Fruit fly (Drosophila melanogaster): Measurements from ENCODE around the gene CG14408.

CG14408 gene

dm6 chrX:14832562-14833303, 900 bp upstream of the CG14408 start, which contains the start of gene CG14411 (continued):
- TF ChIP-seq ATbp (GFP tag; optimal IDR thresholded peaks at IDR 0.05) = no peak
- TF ChIP-seq dimm (GFP tag; IDR thresholded peaks at IDR 0.05) = no peak
- TF ChIP-seq CG18764 (GFP tag; optimal IDR thresholded peaks at IDR 0.05) = no peak
- no peak for TF ChIP-seq CG17385 (GFP tag; optimal IDR thresholded peaks at IDR 0.05)
- peak; percentile 58 for TF ChIP-seq CG4360 (GFP tag; IDR thresholded peaks at IDR 0.05)
- no peak for TF ChIP-seq NC2α (GFP tag; optimal IDR thresholded peaks at IDR 0.05)
- TF ChIP-seq pfk (GFP tag; optimal IDR thresholded peaks at IDR 0.05) = peak; percentile 91
- no peak for TF ChIP-seq lab (GFP tag; optimal IDR thresholded peaks at IDR 0.05)
- TF ChIP-seq CG9215 (GFP tag; IDR thresholded peaks at IDR 0.05) = no peak
- no peak for TF ChIP-seq bsh (GFP tag; optimal IDR thresholded peaks at IDR 0.05)
- TF ChIP-seq Hey (tag; optimal IDR thresholded peaks at IDR 0.05) = no peak
- TF ChIP-seq Stat92E (GFP tag; optimal IDR thresholded peaks at IDR 0.05) = no peak
- TF ChIP-seq Hand (GFP tag; optimal IDR thresholded peaks at IDR 0.05) = no peak
- TF ChIP-seq Six4 (GFP tag; optimal IDR thresholded peaks at IDR 0.05) = no peak
- no peak for TF ChIP-seq CG6254 (GFP tag; optimal IDR thresholded peaks at IDR 0.05)
- no peak for TF ChIP-seq CG30403 (GFP tag; optimal IDR thresholded peaks at IDR 0.05)
- no peak for TF ChIP-seq CG5953 (GFP tag; IDR thresholded peaks at IDR 0.05)
- TF ChIP-seq CG12942 (GFP tag; optimal IDR thresholded peaks at IDR 0.05) = no peak
- TF ChIP-seq br (optimal IDR thresholded peaks at IDR 0.05) = no peak
- TF ChIP-seq CG7745 (tag; optimal IDR thresholded peaks at IDR 0.05) = no peak
- no peak for TF ChIP-seq caup (GFP tag; optimal IDR thresholded peaks at IDR 0.05; ENCODE audit: severe bottlenecking)
- TF ChIP-seq CG4404 (GFP tag; IDR thresholded peaks at IDR 0.05) = no peak
- no peak for TF ChIP-seq slbo (GFP tag; IDR thresholded peaks at IDR 0.05)
- TF ChIP-seq nom (GFP tag; optimal IDR thresholded peaks at IDR 0.05) = peak; percentile 18
- peak; percentile 36 for TF ChIP-seq sd (tag; optimal IDR thresholded peaks at IDR 0.05)
- TF ChIP-seq Fer1 (GFP tag; optimal IDR thresholded peaks at IDR 0.05) = no peak
- no peak for TF ChIP-seq CG4282 (GFP tag; optimal IDR thresholded peaks at IDR 0.05)
- no peak for TF ChIP-seq CG10366 (GFP tag; IDR thresholded peaks at IDR 0.05)
- peak; percentile 52 for TF ChIP-seq Dref (GFP tag; IDR thresholded peaks at IDR 0.05)
- TF ChIP-seq wek (GFP tag; optimal IDR thresholded peaks at IDR 0.05) = no peak
- TF ChIP-seq dpn (GFP tag; optimal IDR thresholded peaks at IDR 0.05) = no peak
- no peak for TF ChIP-seq CG2875 (GFP tag; optimal IDR thresholded peaks at IDR 0.05)
- no peak for TF ChIP-seq CG17361 (GFP tag; IDR thresholded peaks at IDR 0.05)
- TF ChIP-seq CG11247 (GFP tag; IDR thresholded peaks at IDR 0.05) = no peak
- no peak for TF ChIP-seq hkb (optimal IDR thresholded peaks at IDR 0.05)
- TF ChIP-seq hkb (GFP tag; IDR thresholded peaks at IDR 0.05) = no peak
- TF ChIP-seq BEAF-32 (GFP tag; optimal IDR thresholded peaks at IDR 0.05) = no peak
- no peak for TF ChIP-seq Tbp (GFP tag; optimal IDR thresholded peaks at IDR 0.05)
- no peak for TF ChIP-seq Dp (GFP tag; optimal IDR thresholded peaks at IDR 0.05)
- TF ChIP-seq sens (GFP tag) = no peak
- TF ChIP-seq vfl (GFP tag; optimal IDR thresholded peaks at IDR 0.05) = no peak
- peak; percentile 91 for TF ChIP-seq CG9797 (GFP tag; optimal IDR thresholded peaks at IDR 0.05)
- no peak for TF ChIP-seq CG1024 (GFP tag; IDR thresholded peaks at IDR 0.05)
- TF ChIP-seq CrebB (tag; optimal IDR thresholded peaks at IDR 0.05) = no peak
- no peak for TF ChIP-seq tna (GFP tag; IDR thresholded peaks at IDR 0.05; ENCODE audit: partially characterized antibody)
- TF ChIP-seq CG6683 (GFP tag; optimal IDR thresholded peaks at IDR 0.05) = no peak
- TF ChIP-seq CG7839 (tag; optimal IDR thresholded peaks at IDR 0.05) = no peak
- TF ChIP-seq Meics (GFP tag; optimal IDR thresholded peaks at IDR 0.05) = no peak
- TF ChIP-seq CG1792 (GFP tag; optimal IDR thresholded peaks at IDR 0.05) = no peak
- no peak for TF ChIP-seq unpg (GFP tag; optimal IDR thresholded peaks at IDR 0.05)

Measured in whole organism, embryonic.